Fruit fly (Drosophila melanogaster): ENCODE results near the gene CG1958.
A peak's percentile ranks its signal among the peaks of the same experiment; 100 is the strongest.

CG1958 gene

dm6 chrX:7277038-7277437, 10.3 kb downstream of the CG1958 start (continued):
- TF ChIP-seq NC2β (GFP tag; optimal IDR thresholded peaks at IDR 0.05) (peak; percentile 40), CG4328 (GFP tag; optimal IDR thresholded peaks at IDR 0.05) (no peak), HLH54F (GFP tag; optimal IDR thresholded peaks at IDR 0.05) (peak; percentile 22), chn (GFP tag; optimal IDR thresholded peaks at IDR 0.05) (peak; percentile 68), mam (GFP tag; optimal IDR thresholded peaks at IDR 0.05) (peak; percentile 19), slbo (GFP tag; IDR thresholded peaks at IDR 0.05) (0 out of 2 replicates have a peak, but pooled peaks have one; percentile 28), wdn (GFP tag; IDR thresholded peaks at IDR 0.05) (no peak), wor (GFP tag; IDR thresholded peaks at IDR 0.05) (0 out of 2 replicates have a peak, but pooled peaks have one; percentile 26), Trl (optimal IDR thresholded peaks at IDR 0.05) (no peak), Trl (GFP tag; optimal IDR thresholded peaks at IDR 0.05) (peak; percentile 26), sug (tag; optimal IDR thresholded peaks at IDR 0.05) (no peak), z (GFP tag; IDR thresholded peaks at IDR 0.05) (no peak), CG3065 (GFP tag; optimal IDR thresholded peaks at IDR 0.05) (no peak), her (GFP tag; optimal IDR thresholded peaks at IDR 0.05) (no peak), nom (GFP tag; optimal IDR thresholded peaks at IDR 0.05) (no peak), Fer3 (tag; optimal IDR thresholded peaks at IDR 0.05) (peak; percentile 50), D19A (tag; optimal IDR thresholded peaks at IDR 0.05) (peak; percentile 65), NK7.1 (GFP tag; optimal IDR thresholded peaks at IDR 0.05) (peak; percentile 12), CG8924 (tag; optimal IDR thresholded peaks at IDR 0.05) (peak; percentile 73), so (GFP tag; IDR thresholded peaks at IDR 0.05) (no peak), NC2α (GFP tag; optimal IDR thresholded peaks at IDR 0.05) (no peak), tll (GFP tag; optimal IDR thresholded peaks at IDR 0.05) (peak in 1 of 2 experiments; percentile 76), CG10321 (GFP tag; IDR thresholded peaks at IDR 0.05) (no peak), Ravus (GFP tag; IDR thresholded peaks at IDR 0.05) (no peak), CG6654 (GFP tag; optimal IDR thresholded peaks at IDR 0.05) (no peak), Atf-2 (GFP tag; optimal IDR thresholded peaks at IDR 0.05) (peak; percentile 53), CG5245 (GFP tag; optimal IDR thresholded peaks at IDR 0.05) (peak; percentile 38), br (optimal IDR thresholded peaks at IDR 0.05) (no peak), CG7271 (tag; optimal IDR thresholded peaks at IDR 0.05) (peak; percentile 73), CG10431 (GFP tag; optimal IDR thresholded peaks at IDR 0.05) (no peak), CG11093 (GFP tag; IDR thresholded peaks at IDR 0.05) (no peak; the same call in 2 of the 3 replicates), CG4707 (GFP tag; optimal IDR thresholded peaks at IDR 0.05) (peak; percentile 35), dimm (GFP tag; IDR thresholded peaks at IDR 0.05) (no peak), Kr (GFP tag; optimal IDR thresholded peaks at IDR 0.05) (peak; percentile 59), CG17385 (GFP tag; optimal IDR thresholded peaks at IDR 0.05) (peak; percentile 45), pnt (GFP tag; optimal IDR thresholded peaks at IDR 0.05) (peak; percentile 61), chm (GFP tag; IDR thresholded peaks at IDR 0.05) (0 out of 2 replicates have a peak, but pooled peaks have one; percentile 41), CG4730 (GFP tag; IDR thresholded peaks at IDR 0.05) (no peak), CG3407 (GFP tag; optimal IDR thresholded peaks at IDR 0.05) (peak; percentile 45), grau (tag; optimal IDR thresholded peaks at IDR 0.05) (peak; percentile 60), CG6175 (GFP tag; IDR thresholded peaks at IDR 0.05) (no peak), CG9609 (GFP tag; optimal IDR thresholded peaks at IDR 0.05) (peak; percentile 35), grn (GFP tag; optimal IDR thresholded peaks at IDR 0.05) (no peak), Hr3 (GFP tag; optimal IDR thresholded peaks at IDR 0.05) (peak; percentile 23), psq (GFP tag; optimal IDR thresholded peaks at IDR 0.05) (no peak), sna (GFP tag; IDR thresholded peaks at IDR 0.05; ENCODE audit: partially characterized antibody) (no peak), Ets97D (GFP tag; optimal IDR thresholded peaks at IDR 0.05) (no peak), Mrtf (GFP tag; IDR thresholded peaks at IDR 0.05) (no peak), dmrt11E (tag; optimal IDR thresholded peaks at IDR 0.05) (peak; percentile 90), gce (GFP tag; IDR thresholded peaks at IDR 0.05) (no peak), hkb (optimal IDR thresholded peaks at IDR 0.05) (no peak), hkb (GFP tag; IDR thresholded peaks at IDR 0.05) (0 out of 2 replicates have a peak, but pooled peaks have one; percentile 29), Sin3A (optimal IDR thresholded peaks at IDR 0.05) (no peak), gfzf (GFP tag; optimal IDR thresholded peaks at IDR 0.05) (no peak)

All from whole organism, embryonic.